Worm (Caenorhabditis elegans) whole organism, early embryonic: Measurements from ENCODE around the gene sri-7.

Source experiments
- B0310.2 ChIP-seq: sonication (generic microtip); optimal IDR thresholded peaks from 2 replicates; lab custom pipeline; 2016; ENCODE audit warnings: mild to moderate bottlenecking, missing genetic modification characterization, missing compliant biosample characterization
- F13C5.2 ChIP-seq: sonication (generic microtip); optimal IDR thresholded peaks from 2 replicates; lab custom pipeline; 2017; ENCODE audit warnings: mild to moderate bottlenecking, missing genetic modification characterization, inconsistent platforms, missing compliant biosample characterization
- ama-1 ChIP-seq: fragments of 150-350 bp; optimal IDR thresholded peaks from 2 replicates; lab custom pipeline; 2014
- ets-7 ChIP-seq: sonication (generic microtip); optimal IDR thresholded peaks from 2 replicates; lab custom pipeline; 2016; ENCODE audit warnings: missing genotype, missing genetic modification characterization, missing compliant biosample characterization
- flt-1 ChIP-seq: fragments of 200-800 bp; sonication (Bioruptor generic); IDR thresholded peaks from 2 replicates; pipeline ENCODE4 v1.3.6; 2022; ENCODE audit warnings: missing genetic modification characterization, missing compliant biosample characterization
- hmg-4 ChIP-seq: fragments of 200-800 bp; sonication (Bioruptor generic); optimal IDR thresholded peaks from 2 replicates; lab custom pipeline; 2018; ENCODE audit warnings: mild to moderate bottlenecking, missing genetic modification characterization, missing compliant biosample characterization
- scrt-1 ChIP-seq: fragments of 200-800 bp; sonication (Bioruptor generic); IDR thresholded peaks from 2 replicates; pipeline ENCODE4 v1.3.6; 2022; ENCODE audit warnings: missing genetic modification characterization, missing compliant biosample characterization
- tbx-11 ChIP-seq: fragments of 200-800 bp; sonication (Bioruptor generic); IDR thresholded peaks from 2 replicates; pipeline ENCODE4 v1.3.6; 2022; ENCODE audit warnings: missing genetic modification characterization, missing compliant biosample characterization
- tbx-37 ChIP-seq: fragments of 200-800 bp; sonication (Bioruptor generic); conservative IDR thresholded peaks from 2 replicates; pipeline ENCODE4 v1.3.6; 2022; ENCODE audit warnings: missing genetic modification reagents, missing genetic modification characterization, missing compliant biosample characterization
- tra-4 ChIP-seq: sonication (generic microtip); optimal IDR thresholded peaks from 2 replicates; lab custom pipeline; 2017; ENCODE audit warnings: missing genetic modification characterization, missing compliant biosample characterization

- no peak for TF ChIP-seq scrt-1 (GFP tag; lab: Robert Waterston, UW)
- TF ChIP-seq flt-1: no peak
- no peak for TF ChIP-seq tbx-11 (GFP tag; lab: Robert Waterston, UW)
- no peak for TF ChIP-seq B0310.2 (tag; lab: Kevin White, UChicago)
- no peak for TF ChIP-seq ama-1 (lab: Kevin White, UChicago)
- no peak for TF ChIP-seq hmg-4 (GFP tag; lab: Kevin White, UChicago)
- no peak for TF ChIP-seq tra-4
- TF ChIP-seq F13C5.2 (tag; lab: Kevin White, UChicago): no peak
- no peak for TF ChIP-seq ets-7 (tag; lab: Kevin White, UChicago)
- no peak for TF ChIP-seq tbx-37
Observed at ce11 chrV:15377903-15378302, 22.2 kb upstream of the sri-7 start, which contains the start of gene srh-122.
